Worm (Caenorhabditis elegans) whole organism, L2 larva: Measurements from ENCODE around the gene F35C5.12.

ENCODE experiments used
- C34F6.9 ChIP-seq: fragments of 150-350 bp; optimal IDR thresholded peaks from 2 replicates; lab custom pipeline; 2014; ENCODE audit warnings: missing biosample characterization, missing genetic modification characterization
- R02D3.7 ChIP-seq: fragments of 150-350 bp; optimal IDR thresholded peaks from 2 replicates; lab custom pipeline; 2014; ENCODE audit warnings: missing biosample characterization, missing genetic modification characterization
- blmp-1 ChIP-seq: sonication (generic microtip); optimal IDR thresholded peaks from 2 replicates; lab custom pipeline; 2017; ENCODE audit warnings: missing genetic modification characterization, mild to moderate bottlenecking, missing compliant biosample characterization, antibody characterized with exemption, moderate library complexity; ENCODE audit not compliant: insufficient read depth
- ceh-16 ChIP-seq: fragments of 150-350 bp; optimal IDR thresholded peaks from 2 replicates; lab custom pipeline; 2014; ENCODE audit warnings: missing biosample characterization, missing genetic modification characterization
- elt-3 ChIP-seq: sonication (generic microtip); optimal IDR thresholded peaks from 2 replicates; lab custom pipeline; 2017; ENCODE audit warnings: missing biosample characterization, missing genetic modification characterization
- gmeb-1 ChIP-seq: fragments of 150-350 bp; optimal IDR thresholded peaks from 2 replicates; lab custom pipeline; 2014; ENCODE audit warnings: missing biosample characterization, missing genetic modification characterization
- lin-13 ChIP-seq: fragments of 150-350 bp; optimal IDR thresholded peaks from 2 replicates; lab custom pipeline; 2014; ENCODE audit warnings: missing biosample characterization, missing genetic modification reagents, missing genetic modification characterization
- lsy-2 ChIP-seq, 2 experiments: fragments of 150-350 bp in 1 of 2; sonication (generic microtip) in 1 of 2; optimal IDR thresholded peaks; 2 replicates each; lab custom pipeline; 2014 to 2017; ENCODE audit warnings: missing biosample characterization in 2 of 2, missing genetic modification characterization in 2 of 2
- nhr-12 ChIP-seq: fragments of 150-350 bp; optimal IDR thresholded peaks from 2 replicates; lab custom pipeline; 2014; ENCODE audit warnings: missing biosample characterization, missing genetic modification characterization
- nhr-77 ChIP-seq: fragments of 150-350 bp; optimal IDR thresholded peaks from 2 replicates; lab custom pipeline; 2014; ENCODE audit warnings: missing biosample characterization, missing genetic modification characterization
- skn-1 ChIP-seq: sonication (generic microtip); optimal IDR thresholded peaks from 2 replicates; lab custom pipeline; 2017; ENCODE audit warnings: missing biosample characterization, missing genetic modification characterization
- zag-1 ChIP-seq: fragments of 150-350 bp; optimal IDR thresholded peaks from 2 replicates; lab custom pipeline; 2014; ENCODE audit warnings: missing biosample characterization, missing genetic modification characterization

- TF ChIP-seq nhr-77, result no peak
- no peak for TF ChIP-seq zag-1 (tag; lab: Kevin White, UChicago)
- no peak for TF ChIP-seq gmeb-1 (tag; lab: Kevin White, UChicago)
- no peak for TF ChIP-seq C34F6.9
- no peak for TF ChIP-seq ceh-16 (tag; lab: Kevin White, UChicago)
- no peak for TF ChIP-seq R02D3.7 (tag; lab: Kevin White, UChicago)
- TF ChIP-seq blmp-1, result no peak
- TF ChIP-seq skn-1 (tag; lab: Kevin White, UChicago), result no peak
- no peak for TF ChIP-seq nhr-12 (tag; lab: Kevin White, UChicago)
- TF ChIP-seq elt-3 (tag; lab: Kevin White, UChicago), result no peak
- TF ChIP-seq lsy-2 (tag; optimal IDR thresholded peaks at IDR 0.05; lab: Kevin White, UChicago), result no peak
- no peak for TF ChIP-seq lin-13 (GFP tag; lab: Kevin White, UChicago)
Observed at ce11 chrII:12866079-12866478, 48.3 kb downstream of the F35C5.12 start.
